Fruit fly (Drosophila melanogaster) whole organism, adult: ENCODE measurements around the gene Shab.

Source experiments
- CG11617 ChIP-seq: fragments of 200-800 bp; sonication (Bioruptor generic); optimal IDR thresholded peaks from 2 replicates; lab custom pipeline; 2017; ENCODE audit warnings: mild to moderate bottlenecking, missing biosample characterization, missing genetic modification reagents, missing genetic modification characterization
- CG12768 ChIP-seq: fragments of 200-800 bp; sonication (Bioruptor generic); optimal IDR thresholded peaks from 2 replicates; lab custom pipeline; 2017; ENCODE audit warnings: missing biosample characterization, missing genetic modification characterization, mild to moderate bottlenecking, moderate library complexity, missing genetic modification reagents
- CG14711 ChIP-seq: fragments of 200-800 bp; sonication (Bioruptor generic); optimal IDR thresholded peaks from 2 replicates; lab custom pipeline; 2018; ENCODE audit warnings: missing biosample characterization, mild to moderate bottlenecking, missing genetic modification characterization, moderate library complexity
- CG1620 ChIP-seq: fragments of 200-800 bp; sonication (Bioruptor generic); optimal IDR thresholded peaks from 2 replicates; lab custom pipeline; 2016; ENCODE audit warnings: missing biosample characterization, missing genetic modification characterization
- CG33017 ChIP-seq: fragments of 200-800 bp; sonication (Bioruptor generic); optimal IDR thresholded peaks from 2 replicates; lab custom pipeline; 2018; ENCODE audit warnings: missing biosample characterization, mild to moderate bottlenecking, missing genetic modification characterization, moderate library complexity
- CG5204 ChIP-seq: fragments of 200-800 bp; sonication (Bioruptor generic); optimal IDR thresholded peaks from 2 replicates; lab custom pipeline; 2016; ENCODE audit warnings: missing biosample characterization, missing genetic modification characterization
- CG7045 ChIP-seq: fragments of 200-800 bp; sonication (Bioruptor generic); optimal IDR thresholded peaks from 2 replicates; lab custom pipeline; 2017; ENCODE audit warnings: missing biosample characterization, mild to moderate bottlenecking, missing genetic modification characterization
- CG7101 ChIP-seq: fragments of 200-800 bp; sonication (Bioruptor generic); optimal IDR thresholded peaks from 2 replicates; lab custom pipeline; 2018; ENCODE audit warnings: missing biosample characterization, mild to moderate bottlenecking, missing genetic modification characterization, moderate library complexity
- Clk ChIP-seq: fragments of 200-800 bp; sonication (Bioruptor generic); optimal IDR thresholded peaks from 2 replicates; lab custom pipeline; 2017; ENCODE audit warnings: missing biosample characterization, missing genetic modification characterization
- Crg-1 ChIP-seq: fragments of 200-800 bp; sonication (Bioruptor generic); optimal IDR thresholded peaks from 2 replicates; lab custom pipeline; 2016; ENCODE audit warnings: missing biosample characterization, missing genetic modification characterization
- Hr96 ChIP-seq: fragments of 200-800 bp; sonication (Bioruptor generic); optimal IDR thresholded peaks from 2 replicates; lab custom pipeline; 2016; ENCODE audit warnings: missing biosample characterization, missing genetic modification characterization
- Mnt ChIP-seq: fragments of 200-800 bp; sonication (Bioruptor generic); optimal IDR thresholded peaks from 2 replicates; lab custom pipeline; 2016; ENCODE audit warnings: missing biosample characterization, mild to moderate bottlenecking, missing genetic modification characterization
- bab1 ChIP-seq: fragments of 200-800 bp; sonication (Bioruptor generic); optimal IDR thresholded peaks from 3 replicates; lab custom pipeline; 2019; ENCODE audit warnings: missing biosample characterization, mild to moderate bottlenecking, missing genetic modification characterization, moderate library complexity
- cic ChIP-seq: fragments of 200-800 bp; sonication (Bioruptor generic); optimal IDR thresholded peaks from 2 replicates; lab custom pipeline; 2017; ENCODE audit warnings: missing biosample characterization, mild to moderate bottlenecking, missing genetic modification characterization, moderate library complexity
- cnc ChIP-seq, 2 experiments: fragments of >200 bp; optimal IDR thresholded peaks; 2 replicates each; lab custom pipeline; 2017
- kay ChIP-seq: fragments of 200-800 bp; sonication (Bioruptor generic); peaks from one replicate; lab custom pipeline; 2016; ENCODE audit warnings: missing biosample characterization, missing genetic modification characterization, borderline replicate concordance
- ovo ChIP-seq: fragments of 200-800 bp; sonication (Bioruptor generic); optimal IDR thresholded peaks from 2 replicates; lab custom pipeline; 2016; ENCODE audit warnings: missing biosample characterization, missing genetic modification characterization
- pad ChIP-seq: fragments of 200-800 bp; sonication (Bioruptor generic); optimal IDR thresholded peaks from 3 replicates; lab custom pipeline; 2017; ENCODE audit warnings: missing biosample characterization, missing genetic modification characterization, mild to moderate bottlenecking, moderate library complexity, missing genetic modification reagents
- tj ChIP-seq: fragments of 200-800 bp; sonication (Bioruptor generic); optimal IDR thresholded peaks from 3 replicates; lab custom pipeline; 2017; ENCODE audit warnings: missing biosample characterization, mild to moderate bottlenecking, missing genetic modification characterization, moderate library complexity
- toe ChIP-seq: fragments of 200-800 bp; sonication (Bioruptor generic); optimal IDR thresholded peaks from 2 replicates; lab custom pipeline; 2016; ENCODE audit warnings: missing biosample characterization, missing genetic modification characterization

The Shab gene

dm6 chr3L:2852763-2853334, 42.0 kb upstream of the Shab start:
- TF ChIP-seq cic (no peak), pad (no peak), cnc (optimal IDR thresholded peaks at IDR 0.05; lab: Kevin White, UChicago) (no peak), CG12768 (GFP tag; lab: Kevin White, UChicago) (no peak), CG5204 (no peak), Clk (GFP tag; lab: Kevin White, UChicago) (no peak), CG7045 (no peak), CG33017 (tag; lab: Kevin White, UChicago) (no peak), CG14711 (no peak), toe (GFP tag; lab: Kevin White, UChicago) (no peak), Mnt (GFP tag; lab: Kevin White, UChicago) (no peak), Hr96 (no peak), CG1620 (GFP tag; lab: Kevin White, UChicago) (no peak), ovo (no peak), kay (GFP tag; lab: Kevin White, UChicago) (no peak), tj (no peak), Crg-1 (GFP tag; lab: Kevin White, UChicago) (no peak), CG11617 (no peak), CG7101 (tag; lab: Kevin White, UChicago) (no peak), bab1 (GFP tag; lab: Kevin White, UChicago) (no peak)

- TF ChIP-seq CG7101 (tag; lab: Kevin White, UChicago) (no peak), CG7045 (no peak), Crg-1 (GFP tag; lab: Kevin White, UChicago) (no peak), Clk (GFP tag; lab: Kevin White, UChicago) (no peak), CG33017 (tag; lab: Kevin White, UChicago) (no peak), cic (no peak), bab1 (GFP tag; lab: Kevin White, UChicago) (no peak), kay (GFP tag; lab: Kevin White, UChicago) (no peak)
Measured at dm6 chr3L:2854620-2855019, 40.2 kb upstream of the Shab start.

dm6 chr3L:2855427-2856005, 39.3 kb upstream of the Shab start:
- TF ChIP-seq CG1620 (GFP tag; lab: Kevin White, UChicago) (no peak), ovo (no peak), CG5204 (no peak), CG11617 (no peak), CG7101 (tag; lab: Kevin White, UChicago) (no peak), tj (no peak), Clk (GFP tag; lab: Kevin White, UChicago) (no peak), CG12768 (GFP tag; lab: Kevin White, UChicago) (no peak), pad (no peak), Hr96 (no peak), Mnt (GFP tag; lab: Kevin White, UChicago) (no peak), CG7045 (no peak), toe (GFP tag; lab: Kevin White, UChicago) (no peak), bab1 (GFP tag; lab: Kevin White, UChicago) (no peak), CG14711 (no peak), cic (no peak), cnc (optimal IDR thresholded peaks at IDR 0.05; lab: Kevin White, UChicago) (no peak)

- no peak for TF ChIP-seq cic
- no peak for TF ChIP-seq CG12768 (GFP tag; lab: Kevin White, UChicago)
- TF ChIP-seq toe (GFP tag; lab: Kevin White, UChicago) = no peak
- TF ChIP-seq CG11617 = no peak
- TF ChIP-seq Clk (GFP tag; lab: Kevin White, UChicago) = no peak
- TF ChIP-seq Mnt (GFP tag; lab: Kevin White, UChicago) = no peak
- TF ChIP-seq CG33017 (tag; lab: Kevin White, UChicago) = no peak
- no peak for TF ChIP-seq Crg-1 (GFP tag; lab: Kevin White, UChicago)
- TF ChIP-seq pad = no peak
- TF ChIP-seq CG5204 = no peak
- no peak for TF ChIP-seq Hr96
- no peak for TF ChIP-seq ovo
- TF ChIP-seq kay (GFP tag; lab: Kevin White, UChicago) = no peak
- no peak for TF ChIP-seq CG14711
- TF ChIP-seq CG7101 (tag; lab: Kevin White, UChicago) = no peak
- no peak for TF ChIP-seq cnc (optimal IDR thresholded peaks at IDR 0.05; lab: Kevin White, UChicago)
- no peak for TF ChIP-seq bab1 (GFP tag; lab: Kevin White, UChicago)
- no peak for TF ChIP-seq tj
- TF ChIP-seq CG1620 (GFP tag; lab: Kevin White, UChicago) = no peak
Measured at dm6 chr3L:2860087-2860486, 34.7 kb upstream of the Shab start.

- no peak for TF ChIP-seq cic
- no peak for TF ChIP-seq CG7045
- TF ChIP-seq CG12768 (GFP tag; lab: Kevin White, UChicago) = no peak
- TF ChIP-seq ovo = no peak
- TF ChIP-seq Hr96 = no peak
- no peak for TF ChIP-seq pad
- TF ChIP-seq bab1 (GFP tag; lab: Kevin White, UChicago) = no peak
- no peak for TF ChIP-seq CG14711
- TF ChIP-seq Mnt (GFP tag; lab: Kevin White, UChicago) = no peak
- no peak for TF ChIP-seq CG33017 (tag; lab: Kevin White, UChicago)
- TF ChIP-seq CG7101 (tag; lab: Kevin White, UChicago) = no peak
- TF ChIP-seq tj = no peak
- TF ChIP-seq toe (GFP tag; lab: Kevin White, UChicago) = no peak
- TF ChIP-seq CG5204 = no peak
- no peak for TF ChIP-seq CG1620 (GFP tag; lab: Kevin White, UChicago)
- no peak for TF ChIP-seq kay (GFP tag; lab: Kevin White, UChicago)
- no peak for TF ChIP-seq cnc (optimal IDR thresholded peaks at IDR 0.05; lab: Kevin White, UChicago)
Measured at dm6 chr3L:2861949-2862569, 32.8 kb upstream of the Shab start.

dm6 chr3L:2864450-2864849, 30.4 kb upstream of the Shab start:
- TF ChIP-seq Clk (GFP tag; lab: Kevin White, UChicago) (no peak), toe (GFP tag; lab: Kevin White, UChicago) (no peak), CG33017 (tag; lab: Kevin White, UChicago) (no peak), tj (no peak), CG14711 (no peak), Mnt (GFP tag; lab: Kevin White, UChicago) (no peak), CG7045 (no peak), CG5204 (no peak), CG1620 (GFP tag; lab: Kevin White, UChicago) (no peak), kay (GFP tag; lab: Kevin White, UChicago) (no peak), CG12768 (GFP tag; lab: Kevin White, UChicago) (no peak), cnc (optimal IDR thresholded peaks at IDR 0.05; lab: Kevin White, UChicago) (no peak), Hr96 (no peak), CG11617 (no peak)
